Worm (Caenorhabditis elegans): ENCODE measurements around the gene F54D10.7.

F54D10.7 gene

DNA sequence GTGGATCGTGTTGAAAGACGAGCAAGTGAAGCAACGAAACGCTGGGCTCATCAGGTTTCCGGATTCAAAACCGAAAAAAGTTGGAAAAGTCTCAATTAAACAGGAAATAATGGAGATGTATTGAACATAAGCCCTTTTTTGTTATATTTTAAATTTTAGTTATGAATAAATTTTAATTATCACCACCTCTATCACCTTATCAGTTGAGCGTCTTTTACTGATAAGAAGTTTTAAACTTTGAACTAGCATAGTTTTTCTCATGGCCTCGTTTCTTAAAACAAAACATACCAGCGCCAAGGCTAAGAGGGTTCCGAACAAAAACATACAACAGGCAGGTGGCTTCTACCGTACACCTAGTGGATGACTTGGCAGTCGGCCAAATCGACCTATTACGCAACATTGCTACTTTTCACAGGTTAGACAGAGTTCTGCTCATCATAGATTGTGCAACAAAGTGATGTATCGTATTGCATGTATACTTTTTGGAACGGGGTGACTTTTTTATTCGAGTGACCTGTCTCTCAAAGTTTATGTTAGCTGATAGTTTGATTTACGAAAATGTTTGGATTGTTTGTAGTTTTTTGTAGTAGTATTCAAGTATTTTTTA is 32.6 kb downstream of the F54D10.7 start:
- no peak for TF ChIP-seq fkh-2 (tag; optimal IDR thresholded peaks at IDR 0.05)
- peak; percentile 7 for TF ChIP-seq pqm-1 (tag; optimal IDR thresholded peaks at IDR 0.05)
- peak; percentile 58 for TF ChIP-seq elt-2 (tag; optimal IDR thresholded peaks at IDR 0.05)

DNA sequence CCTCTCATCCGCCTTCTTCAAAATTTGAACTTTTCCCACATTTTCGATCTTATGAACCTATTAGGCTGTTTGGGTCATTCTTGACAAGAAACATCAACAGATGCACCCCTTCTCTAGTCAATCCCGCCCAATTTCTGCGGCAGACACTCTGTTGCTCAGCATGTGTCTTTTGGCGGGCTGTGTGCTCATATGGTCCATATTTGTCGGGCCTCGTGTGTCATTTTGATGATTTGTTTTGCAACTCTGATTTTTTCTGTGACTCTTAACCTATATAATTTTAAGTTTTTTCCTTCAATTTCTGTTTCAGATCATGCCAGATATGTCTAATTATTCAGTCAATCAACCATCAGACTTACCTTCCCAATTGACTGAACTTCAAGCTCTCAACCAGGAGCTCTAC is 33.9 kb downstream of the F54D10.7 start, which contains the start of gene T24E12.13:
TSS of gene T24E12.13 (plus strand) at position 301 of the 400 bp plus-strand sequence.
- TF ChIP-seq pqm-1 (tag; optimal IDR thresholded peaks at IDR 0.05) (no peak), elt-3 (tag; optimal IDR thresholded peaks at IDR 0.05) (no peak), lsy-12 (tag; optimal IDR thresholded peaks at IDR 0.05) (no peak), egl-5 (tag; optimal IDR thresholded peaks at IDR 0.05) (no peak), pha-4 (tag; optimal IDR thresholded peaks at IDR 0.05) (no peak), elt-2 (tag; optimal IDR thresholded peaks at IDR 0.05) (no peak), zag-1 (tag; optimal IDR thresholded peaks at IDR 0.05) (no peak)

DNA sequence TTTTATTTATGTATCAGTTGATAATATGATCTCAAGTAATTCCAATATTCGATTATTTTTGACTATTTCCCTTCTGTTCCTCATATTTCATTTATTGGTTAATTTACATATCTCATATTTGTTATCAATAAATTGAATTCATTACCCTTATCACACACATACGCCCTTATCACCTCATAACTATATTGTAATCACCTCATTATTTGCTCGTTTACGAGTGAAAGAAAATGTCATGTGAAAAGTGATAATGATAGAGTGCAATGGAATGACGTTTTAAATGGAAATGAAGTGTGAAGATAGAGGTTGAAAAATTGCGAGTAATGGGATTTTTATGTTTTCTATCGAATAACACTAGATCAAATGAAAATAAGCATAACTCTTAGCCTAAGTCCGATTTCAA is 34.6 kb downstream of the F54D10.7 start:
- TF ChIP-seq mdl-1 (tag; optimal IDR thresholded peaks at IDR 0.05), result no peak
- peak; percentile 92 for TF ChIP-seq pha-4 (tag; optimal IDR thresholded peaks at IDR 0.05)
- peak; percentile 63 for TF ChIP-seq fos-1 (tag; optimal IDR thresholded peaks at IDR 0.05)
- TF ChIP-seq skn-1 (tag; optimal IDR thresholded peaks at IDR 0.05), result peak; percentile 35
- TF ChIP-seq lin-15B (tag; optimal IDR thresholded peaks at IDR 0.05), result no peak
- TF ChIP-seq nhr-11 (tag; optimal IDR thresholded peaks at IDR 0.05), result no peak
- TF ChIP-seq egl-5 (tag; optimal IDR thresholded peaks at IDR 0.05), result no peak
- peak; percentile 96 for TF ChIP-seq jun-1 (tag; optimal IDR thresholded peaks at IDR 0.05)
- peak; percentile 100 for TF ChIP-seq pqm-1 (tag; optimal IDR thresholded peaks at IDR 0.05)
- TF ChIP-seq elt-2 (tag; optimal IDR thresholded peaks at IDR 0.05), result peak; percentile 100
- peak; percentile 46 for TF ChIP-seq egl-27 (tag; optimal IDR thresholded peaks at IDR 0.05)

DNA sequence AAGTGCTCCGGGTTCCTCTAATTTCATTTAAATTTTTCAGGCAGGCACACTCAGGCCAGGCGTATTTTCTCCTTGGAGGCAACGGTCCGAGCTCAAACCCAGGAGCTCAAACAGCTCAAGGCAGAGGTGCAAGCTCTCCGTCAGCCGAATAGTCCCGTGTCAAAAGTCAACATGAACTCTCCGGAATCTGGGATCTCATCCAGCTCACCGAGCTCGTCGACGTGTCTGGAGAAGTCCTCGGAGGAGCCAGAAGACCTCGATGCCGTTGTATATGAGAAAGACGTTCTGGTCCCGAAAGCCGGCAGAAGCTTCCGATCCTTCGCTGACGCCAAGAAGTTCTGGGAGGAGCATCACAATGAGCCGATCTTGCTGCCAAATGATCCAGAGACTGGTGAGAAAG is 35.3 kb downstream of the F54D10.7 start:
- TF ChIP-seq ztf-11 (tag; optimal IDR thresholded peaks at IDR 0.05), result no peak

DNA sequence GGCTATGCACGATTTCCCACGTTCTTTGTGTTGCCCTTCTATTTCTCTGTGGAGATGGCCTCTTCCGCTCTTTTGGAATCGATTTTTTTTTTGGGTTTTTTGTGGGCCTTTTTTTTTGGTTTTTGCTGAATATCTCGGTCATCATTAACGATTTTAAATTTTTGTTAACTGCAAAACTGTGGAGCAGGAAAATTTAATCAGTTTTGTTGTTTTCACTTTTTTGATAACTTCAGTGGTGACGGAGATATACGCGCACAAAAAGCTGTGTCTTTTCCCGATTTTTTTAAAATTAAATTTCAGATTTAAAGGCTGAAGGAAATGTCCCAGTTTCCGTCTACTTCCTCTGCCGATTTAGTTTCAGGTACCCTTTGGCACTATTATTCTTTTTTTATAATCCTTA is 35.8 kb downstream of the F54D10.7 start, which contains the start of gene T24E12.1:
TSS of gene T24E12.1 (plus strand) at position 301 of the 400 bp plus-strand sequence.
- TF ChIP-seq fos-1 (tag; optimal IDR thresholded peaks at IDR 0.05), result no peak

DNA sequence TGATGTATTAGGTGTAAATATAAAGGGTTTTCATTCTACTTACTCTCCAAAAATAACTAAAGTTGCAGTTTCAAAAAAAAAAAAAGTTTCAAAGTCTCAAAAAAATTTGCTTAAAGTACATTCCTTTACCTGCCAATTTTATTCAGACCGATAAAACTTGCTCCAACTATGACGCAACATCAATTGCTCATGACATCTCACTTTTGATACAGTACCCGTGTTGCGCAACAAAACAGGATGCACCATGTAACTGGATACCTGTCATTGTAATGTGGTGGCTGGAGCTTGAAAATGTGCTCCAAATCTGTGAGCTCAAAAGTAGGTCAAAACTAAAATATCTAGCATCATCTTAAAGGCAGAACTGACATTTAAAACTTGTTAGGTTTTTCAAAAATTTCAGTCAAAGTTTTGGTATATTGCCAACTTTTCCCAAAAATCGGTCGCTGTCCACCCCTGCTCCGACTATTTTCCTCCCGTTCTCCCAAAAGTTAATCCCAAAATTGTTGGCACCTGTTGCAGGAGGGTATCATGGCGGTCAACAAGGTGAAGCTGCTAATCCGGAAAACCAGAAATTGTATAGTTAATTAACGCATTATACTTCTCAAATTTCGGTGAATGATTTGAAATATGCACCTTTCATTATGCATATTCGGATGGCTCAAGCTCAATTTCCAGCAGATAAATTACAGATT is 38.6 kb downstream of the F54D10.7 start, which contains the start of gene T24E12.2:
TSS of gene T24E12.2 (plus strand) at position 642 of the 692 bp plus-strand sequence.
- TF ChIP-seq elt-3 (tag; optimal IDR thresholded peaks at IDR 0.05), result no peak
- no peak for TF ChIP-seq nhr-43 (tag; optimal IDR thresholded peaks at IDR 0.05; ENCODE audit: poor library complexity, severe bottlenecking)

DNA sequence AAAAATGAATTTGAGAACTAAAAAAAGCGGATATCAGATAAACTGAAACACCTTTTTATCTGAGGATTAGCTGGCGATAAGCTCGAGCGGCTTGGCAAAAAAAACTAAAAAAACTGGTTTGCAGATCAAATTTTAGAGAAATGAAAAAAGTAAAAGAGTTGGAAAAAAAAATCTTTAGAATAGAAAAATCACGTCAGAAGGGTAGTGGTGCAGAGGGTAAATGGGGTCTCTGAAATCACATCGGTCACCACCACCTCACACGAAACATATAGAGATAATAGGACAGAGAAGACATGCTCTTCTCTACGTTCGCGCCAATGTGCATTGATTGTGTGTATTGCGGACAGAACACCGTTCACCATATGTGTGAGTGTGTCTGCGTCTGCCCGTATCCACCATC is 39.9 kb downstream of the F54D10.7 start:
- TF ChIP-seq ceh-82 (tag; optimal IDR thresholded peaks at IDR 0.05) (no peak), nhr-12 (tag; optimal IDR thresholded peaks at IDR 0.05) (no peak), ama-1 (optimal IDR thresholded peaks at IDR 0.05) (no peak), egl-5 (tag; optimal IDR thresholded peaks at IDR 0.05) (no peak), nhr-77 (tag; optimal IDR thresholded peaks at IDR 0.05) (no peak), skn-1 (tag; optimal IDR thresholded peaks at IDR 0.05) (no peak), elt-1 (tag; optimal IDR thresholded peaks at IDR 0.05) (no peak), fos-1 (tag; optimal IDR thresholded peaks at IDR 0.05) (no peak), egl-27 (tag; optimal IDR thresholded peaks at IDR 0.05) (no peak), fkh-2 (tag; optimal IDR thresholded peaks at IDR 0.05) (no peak), ztf-11 (tag; optimal IDR thresholded peaks at IDR 0.05) (no peak), nhr-11 (tag; optimal IDR thresholded peaks at IDR 0.05) (no peak), nfya-1 (tag; optimal IDR thresholded peaks at IDR 0.05; ENCODE audit: insufficient read depth) (no peak), ceh-9 (tag; optimal IDR thresholded peaks at IDR 0.05) (no peak), pqm-1 (tag; optimal IDR thresholded peaks at IDR 0.05) (no peak), nhr-23 (tag; optimal IDR thresholded peaks at IDR 0.05) (no peak), hmg-11 (tag; optimal IDR thresholded peaks at IDR 0.05) (no peak), mml-1 (tag; optimal IDR thresholded peaks at IDR 0.05) (no peak)
